Fruit fly (Drosophila melanogaster) whole organism, embryonic: ENCODE measurements around the gene CG5191.
A peak's percentile ranks its signal among the peaks of the same experiment; 100 is the strongest.

ENCODE experiments used
- CG10274 ChIP-seq: fragments of 200-800 bp; sonication (Bioruptor generic); optimal IDR thresholded peaks from 3 replicates; lab custom pipeline; 2017; ENCODE audit warnings: missing biosample characterization, mild to moderate bottlenecking, missing genetic modification characterization
- CG10321 ChIP-seq: fragments of 200-800 bp; sonication (Bioruptor generic); IDR thresholded peaks from 2 replicates; pipeline ENCODE4 v1.3.6; 2022; ENCODE audit warnings: missing biosample characterization, missing genetic modification characterization
- CG11456 ChIP-seq: fragments of 200-800 bp; sonication (Bioruptor generic); IDR thresholded peaks from 3 replicates; pipeline ENCODE4 v1.3.6; 2022; ENCODE audit warnings: missing biosample characterization, missing genetic modification characterization
- CG11723 ChIP-seq: fragments of 200-800 bp; sonication (Bioruptor generic); optimal IDR thresholded peaks from 2 replicates; lab custom pipeline; 2017; ENCODE audit warnings: missing biosample characterization, mild to moderate bottlenecking, missing genetic modification characterization
- CG14050 ChIP-seq: fragments of 200-800 bp; sonication (Bioruptor generic); IDR thresholded peaks from 3 replicates; pipeline ENCODE4 v1.3.6; 2022; ENCODE audit warnings: missing biosample characterization, missing genetic modification characterization
- CG15011 ChIP-seq: fragments of 200-800 bp; sonication (Bioruptor generic); optimal IDR thresholded peaks from 3 replicates; lab custom pipeline; 2018; ENCODE audit warnings: missing biosample characterization, mild to moderate bottlenecking, missing genetic modification characterization
- CG1529 ChIP-seq: fragments of 200-800 bp; sonication (Bioruptor generic); optimal IDR thresholded peaks from 3 replicates; lab custom pipeline; 2018; ENCODE audit warnings: missing biosample characterization, missing genetic modification characterization
- CG15601 ChIP-seq: fragments of 200-800 bp; sonication (Bioruptor generic); optimal IDR thresholded peaks from 3 replicates; lab custom pipeline; 2019; ENCODE audit warnings: missing biosample characterization, mild to moderate bottlenecking, missing genetic modification characterization, moderate library complexity
- CG33213 ChIP-seq: fragments of 200-800 bp; sonication (Bioruptor generic); optimal IDR thresholded peaks from 3 replicates; lab custom pipeline; 2016; ENCODE audit warnings: missing biosample characterization, missing genetic modification characterization
- CG3847 ChIP-seq: fragments of 200-800 bp; sonication (Bioruptor generic); IDR thresholded peaks from 2 replicates; pipeline ENCODE4 v1.3.6; 2022; ENCODE audit warnings: missing biosample characterization, missing genetic modification characterization
- CG3995 ChIP-seq: fragments of 200-800 bp; sonication (Bioruptor generic); optimal IDR thresholded peaks from 3 replicates; lab custom pipeline; 2016; ENCODE audit warnings: missing biosample characterization, missing genetic modification characterization
- CG6254 ChIP-seq: fragments of 200-800 bp; sonication (Bioruptor generic); optimal IDR thresholded peaks from 3 replicates; lab custom pipeline; 2017; ENCODE audit warnings: mild to moderate bottlenecking, missing biosample characterization, missing genetic modification reagents, missing genetic modification characterization
- CG7987 ChIP-seq: fragments of 200-800 bp; sonication (Bioruptor generic); optimal IDR thresholded peaks from 2 replicates; lab custom pipeline; 2018; ENCODE audit warnings: missing biosample characterization, mild to moderate bottlenecking, missing genetic modification characterization, moderate library complexity
- CoRest ChIP-seq: fragments of 200-800 bp; sonication (Bioruptor generic); optimal IDR thresholded peaks from 3 replicates; lab custom pipeline; 2018; ENCODE audit warnings: missing biosample characterization, mild to moderate bottlenecking, missing genetic modification characterization, moderate library complexity
- CrebB ChIP-seq: fragments of 200-800 bp; sonication (Bioruptor generic); optimal IDR thresholded peaks from 3 replicates; lab custom pipeline; 2018; ENCODE audit warnings: missing biosample characterization, mild to moderate bottlenecking, missing genetic modification characterization
- Eip74EF ChIP-seq, 2 experiments: fragments of 200-800 bp in 1 of 2; fragments of >200 bp in 1 of 2; sonication (Bioruptor generic) in 1 of 2; optimal IDR thresholded peaks; 2 replicates each; lab custom pipeline; 2017 to 2019; ENCODE audit warnings: missing biosample characterization in 2 of 2, missing genetic modification characterization in 2 of 2, mild to moderate bottlenecking in 1 of 2, moderate library complexity in 1 of 2
- Fer3 ChIP-seq: fragments of 200-800 bp; sonication (Bioruptor generic); optimal IDR thresholded peaks from 2 replicates; lab custom pipeline; 2018; ENCODE audit warnings: missing biosample characterization, mild to moderate bottlenecking, missing genetic modification characterization, moderate library complexity
- GATAe ChIP-seq: fragments of 200-800 bp; sonication (Bioruptor generic); conservative IDR thresholded peaks from 2 replicates; pipeline ENCODE4 v1.3.6; 2022; ENCODE audit warnings: missing biosample characterization, missing genetic modification characterization
- MBD-R2 ChIP-seq: fragments of 200-800 bp; sonication (Bioruptor generic); IDR thresholded peaks from 2 replicates; pipeline ENCODE4 v1.3.6; 2022; ENCODE audit warnings: missing biosample characterization, missing genetic modification characterization
- MTF-1 ChIP-seq: fragments of 200-800 bp; sonication (Bioruptor generic); optimal IDR thresholded peaks from 2 replicates; lab custom pipeline; 2018; ENCODE audit warnings: missing biosample characterization, mild to moderate bottlenecking, missing genetic modification characterization, borderline replicate concordance
- Max ChIP-seq: fragments of 200-800 bp; sonication (Bioruptor generic); optimal IDR thresholded peaks from 2 replicates; lab custom pipeline; 2016; ENCODE audit warnings: missing biosample characterization, mild to moderate bottlenecking, missing genetic modification characterization
- Rx ChIP-seq: fragments of 200-800 bp; sonication (Bioruptor generic); IDR thresholded peaks from 2 replicates; pipeline ENCODE4 v1.3.6; 2022; ENCODE audit warnings: missing biosample characterization, missing genetic modification characterization
- Ssrp ChIP-seq: fragments of 200-800 bp; sonication (Bioruptor generic); optimal IDR thresholded peaks from 2 replicates; lab custom pipeline; 2018; ENCODE audit warnings: missing biosample characterization, mild to moderate bottlenecking, missing genetic modification characterization, moderate library complexity
- Vsx1 ChIP-seq: fragments of 200-800 bp; sonication (Bioruptor generic); optimal IDR thresholded peaks from 2 replicates; lab custom pipeline; 2017; ENCODE audit warnings: missing biosample characterization, mild to moderate bottlenecking, missing genetic modification characterization, missing genetic modification reagents
- Xbp1 ChIP-seq: fragments of 200-800 bp; sonication (Bioruptor generic); optimal IDR thresholded peaks from 3 replicates; lab custom pipeline; 2016; ENCODE audit warnings: missing biosample characterization, mild to moderate bottlenecking, missing genetic modification characterization
- Xrp1 ChIP-seq: fragments of 200-800 bp; sonication (Bioruptor generic); IDR thresholded peaks from 2 replicates; pipeline ENCODE4 v1.3.6; 2022; ENCODE audit warnings: missing biosample characterization, missing genetic modification characterization
- bigmax ChIP-seq: fragments of 200-800 bp; sonication (Bioruptor generic); optimal IDR thresholded peaks from 2 replicates; lab custom pipeline; 2018; ENCODE audit warnings: missing biosample characterization, mild to moderate bottlenecking, missing genetic modification characterization
- chinmo ChIP-seq: fragments of 200-800 bp; sonication (Bioruptor generic); IDR thresholded peaks from 4 replicates; pipeline ENCODE4 v1.3.6; 2022; ENCODE audit warnings: missing biosample characterization, missing genetic modification characterization; ENCODE audit not compliant: partially characterized antibody
- corto ChIP-seq: fragments of 200-800 bp; sonication (Bioruptor generic); optimal IDR thresholded peaks from 2 replicates; lab custom pipeline; 2016; ENCODE audit warnings: missing biosample characterization, mild to moderate bottlenecking, missing genetic modification characterization, moderate library complexity
- exex ChIP-seq: fragments of 200-800 bp; sonication (Bioruptor generic); optimal IDR thresholded peaks from 4 replicates; lab custom pipeline; 2018; ENCODE audit warnings: missing biosample characterization, mild to moderate bottlenecking, missing genetic modification characterization, moderate library complexity
- fd64A ChIP-seq: fragments of 200-800 bp; sonication (Bioruptor generic); optimal IDR thresholded peaks from 3 replicates; lab custom pipeline; 2018; ENCODE audit warnings: missing biosample characterization, mild to moderate bottlenecking, missing genetic modification characterization
- gem ChIP-seq: fragments of 200-800 bp; sonication (Bioruptor generic); optimal IDR thresholded peaks from 2 replicates; lab custom pipeline; 2019; ENCODE audit warnings: missing biosample characterization, mild to moderate bottlenecking, missing genetic modification characterization, moderate library complexity
- gro ChIP-seq: fragments of 200-800 bp; sonication (Bioruptor generic); optimal IDR thresholded peaks from 2 replicates; lab custom pipeline; 2016; ENCODE audit warnings: missing biosample characterization, missing genetic modification characterization
- lab ChIP-seq: fragments of 200-800 bp; sonication (Bioruptor generic); optimal IDR thresholded peaks from 3 replicates; lab custom pipeline; 2017; ENCODE audit warnings: missing biosample characterization, missing genetic modification characterization, mild to moderate bottlenecking, moderate library complexity, missing genetic modification reagents
- lmd ChIP-seq: fragments of 200-800 bp; sonication (Bioruptor generic); IDR thresholded peaks from 2 replicates; pipeline ENCODE4 v1.3.6; 2022; ENCODE audit warnings: missing biosample characterization, missing genetic modification characterization
- lola ChIP-seq, 3 experiments: fragments of >200 bp in 2 of 3; fragments of 200-800 bp in 1 of 3; sonication (Bioruptor generic) in 1 of 3; optimal IDR thresholded peaks; 2 replicates each; lab custom pipeline; 2017 to 2019; ENCODE audit warnings: missing biosample characterization in 3 of 3, missing genetic modification characterization in 3 of 3, mild to moderate bottlenecking in 1 of 3, moderate library complexity in 1 of 3
- nerfin-2 ChIP-seq: fragments of 200-800 bp; sonication (Bioruptor generic); IDR thresholded peaks from 2 replicates; pipeline ENCODE4 v1.3.6; 2022; ENCODE audit warnings: missing biosample characterization, missing genetic modification characterization; ENCODE audit not compliant: partially characterized antibody
- ro ChIP-seq: fragments of 200-800 bp; sonication (Bioruptor generic); IDR thresholded peaks from 2 replicates; pipeline ENCODE4 v1.3.6; 2022; ENCODE audit warnings: missing biosample characterization, missing genetic modification characterization
- sug ChIP-seq: fragments of 200-800 bp; optimal IDR thresholded peaks from 2 replicates; lab custom pipeline; 2019; ENCODE audit warnings: missing biosample characterization, mild to moderate bottlenecking, missing genetic modification characterization, moderate library complexity
- tap ChIP-seq: fragments of 200-800 bp; optimal IDR thresholded peaks from 3 replicates; lab custom pipeline; 2019; ENCODE audit warnings: missing biosample characterization, mild to moderate bottlenecking, missing genetic modification characterization, moderate library complexity
- wek ChIP-seq: fragments of 200-800 bp; sonication (Bioruptor generic); optimal IDR thresholded peaks from 3 replicates; lab custom pipeline; 2018; ENCODE audit warnings: missing biosample characterization, mild to moderate bottlenecking, missing genetic modification characterization, moderate library complexity
- wor ChIP-seq: fragments of 200-800 bp; sonication (Bioruptor generic); IDR thresholded peaks from 2 replicates; pipeline ENCODE4 v1.3.6; 2022; ENCODE audit warnings: missing biosample characterization, missing genetic modification characterization
- yki ChIP-seq: fragments of >200 bp; optimal IDR thresholded peaks from 3 replicates; lab custom pipeline; 2018

Gene CG5191

dm6 chr3R:20560668-20561226 is at the start of gene CG5191 (continued):
- peak; percentile 30 for TF ChIP-seq fd64A (GFP tag; lab: Kevin White, UChicago)
- TF ChIP-seq CoRest = peak; percentile 13
- peak in 1 of 3 experiments; percentile 23 for TF ChIP-seq lola (GFP tag; optimal IDR thresholded peaks at IDR 0.05; lab: Kevin White, UChicago)
- 0 out of 2 replicates have a peak, but pooled peaks have one; percentile 10 for TF ChIP-seq wor (GFP tag; lab: Robert Waterston, UW)

dm6 chr3R:20512368-20512767 is 48.3 kb upstream of the CG5191 start, which contains the start of gene MFS9:
Gene MFS9 (minus strand): TSS chr3R:20512468.
- TF ChIP-seq Vsx1 (GFP tag; lab: Kevin White, UChicago) = no peak
- no peak for TF ChIP-seq nerfin-2 (GFP tag; lab: Robert Waterston, UW)
- TF ChIP-seq MBD-R2 = peak; percentile 22; the same call in 1 of the 2 replicates
- TF ChIP-seq CG6254 (GFP tag; lab: Kevin White, UChicago) = no peak

dm6 chr3R:20534575-20534974 is 26.1 kb upstream of the CG5191 start, which contains the start of the genes MtnE and MtnD:
Gene MtnE (minus strand): TSS chr3R:20534704.
Gene MtnD (plus strand): TSS chr3R:20534962.
- TF ChIP-seq lmd (GFP tag; lab: Robert Waterston, UW) (no peak), CG3995 (no peak), GATAe (peak; percentile 83; the same call in 1 of the 2 replicates), CG14050 (no peak), ro (GFP tag; lab: Robert Waterston, UW) (no peak), corto (GFP tag; lab: Kevin White, UChicago) (peak; percentile 39), CG11456 (GFP tag; lab: Robert Waterston, UW) (0 out of 3 replicates have a peak, but pooled peaks have one; percentile 6), CrebB (tag; lab: Kevin White, UChicago) (no peak), yki (lab: Kevin White, UChicago) (no peak), sug (tag; lab: Kevin White, UChicago) (no peak), wek (GFP tag; lab: Kevin White, UChicago) (no peak), CG15601 (tag; lab: Kevin White, UChicago) (no peak), exex (tag; lab: Kevin White, UChicago) (peak; percentile 65), CG3847 (GFP tag; lab: Robert Waterston, UW) (no peak), Rx (GFP tag; lab: Robert Waterston, UW) (no peak), gro (no peak), lab (peak; percentile 16), MTF-1 (GFP tag; lab: Kevin White, UChicago) (peak; percentile 97), chinmo (0 out of 4 replicates have a peak, but pooled peaks have one; percentile 41)

dm6 chr3R:20542283-20543144 is 18.2 kb upstream of the CG5191 start:
- TF ChIP-seq Xrp1 (GFP tag; lab: Robert Waterston, UW) (peak; percentile 74), Max (no peak), CG11723 (GFP tag; lab: Kevin White, UChicago) (no peak), CG10321 (GFP tag; lab: Robert Waterston, UW) (0 out of 2 replicates have a peak, but pooled peaks have one; percentile 39), bigmax (GFP tag; lab: Kevin White, UChicago) (no peak), tap (tag; lab: Kevin White, UChicago) (peak; percentile 41), CG33213 (GFP tag; lab: Kevin White, UChicago) (no peak), CG1529 (GFP tag; lab: Kevin White, UChicago) (peak; percentile 71), Fer3 (tag; lab: Kevin White, UChicago) (peak; percentile 19), CG7987 (no peak), Ssrp (tag; lab: Kevin White, UChicago) (no peak), gem (tag; lab: Kevin White, UChicago) (peak; percentile 67), Xbp1 (no peak), Eip74EF (GFP tag; optimal IDR thresholded peaks at IDR 0.05; lab: Kevin White, UChicago) (peak in 1 of 2 experiments; percentile 19), CG15011 (GFP tag; lab: Kevin White, UChicago) (peak; percentile 63), CG10274 (GFP tag; lab: Kevin White, UChicago) (no peak)
